Fruit fly (Drosophila melanogaster): ENCODE data around the gene CG33995.

The CG33995 gene

dm6 chr2L:4999389-5000032 is 43.6 kb upstream of the CG33995 start (continued):
- TF ChIP-seq sqz (GFP tag; optimal IDR thresholded peaks at IDR 0.05), result peak; percentile 21
- TF ChIP-seq ase (GFP tag; IDR thresholded peaks at IDR 0.05), result peak; percentile 67
- no peak for TF ChIP-seq CG10565 (GFP tag; optimal IDR thresholded peaks at IDR 0.05)
- TF ChIP-seq Mad (GFP tag; optimal IDR thresholded peaks at IDR 0.05), result peak; percentile 41
- no peak for TF ChIP-seq knrl (GFP tag; IDR thresholded peaks at IDR 0.05; ENCODE audit: partially characterized antibody)
- TF ChIP-seq YL-1 (GFP tag; optimal IDR thresholded peaks at IDR 0.05), result no peak
- peak; percentile 70 for TF ChIP-seq CG12155 (GFP tag; optimal IDR thresholded peaks at IDR 0.05)
- no peak for TF ChIP-seq lov (optimal IDR thresholded peaks at IDR 0.05)
- TF ChIP-seq lov (GFP tag; IDR thresholded peaks at IDR 0.05), result 0 out of 3 replicates have a peak, but pooled peaks have one; percentile 55
- TF ChIP-seq nerfin-2 (GFP tag; IDR thresholded peaks at IDR 0.05; ENCODE audit: partially characterized antibody), result no peak
- peak; percentile 46 for TF ChIP-seq Usf (GFP tag; optimal IDR thresholded peaks at IDR 0.05)
- TF ChIP-seq gem (tag; optimal IDR thresholded peaks at IDR 0.05), result peak; percentile 75
- peak; percentile 69 for TF ChIP-seq tap (tag; optimal IDR thresholded peaks at IDR 0.05)
- TF ChIP-seq gro (GFP tag; optimal IDR thresholded peaks at IDR 0.05), result peak; percentile 21
- TF ChIP-seq CG6654 (GFP tag; optimal IDR thresholded peaks at IDR 0.05), result peak; percentile 61
- TF ChIP-seq vnd (GFP tag; IDR thresholded peaks at IDR 0.05; ENCODE audit: partially characterized antibody), result no peak
- peak; percentile 56 for TF ChIP-seq pnt (GFP tag; optimal IDR thresholded peaks at IDR 0.05)
- TF ChIP-seq tgo (GFP tag; IDR thresholded peaks at IDR 0.05), result peak; percentile 73
- TF ChIP-seq ash1 (GFP tag; optimal IDR thresholded peaks at IDR 0.05), result no peak
- peak; percentile 30 for TF ChIP-seq Camta (GFP tag; optimal IDR thresholded peaks at IDR 0.05)
- TF ChIP-seq pzg (GFP tag; optimal IDR thresholded peaks at IDR 0.05), result no peak
- peak; percentile 87 for TF ChIP-seq lab (GFP tag; optimal IDR thresholded peaks at IDR 0.05)
- TF ChIP-seq E2f1 (GFP tag; IDR thresholded peaks at IDR 0.05), result peak; percentile 60
- TF ChIP-seq CG16863 (GFP tag; optimal IDR thresholded peaks at IDR 0.05), result peak; percentile 55
- peak; percentile 61 for TF ChIP-seq ems (GFP tag; optimal IDR thresholded peaks at IDR 0.05)
- peak; percentile 25; the same call in 1 of the 2 replicates for TF ChIP-seq al (GFP tag; IDR thresholded peaks at IDR 0.05)
- TF ChIP-seq CG10147 (GFP tag; optimal IDR thresholded peaks at IDR 0.05), result peak; percentile 41
- peak; percentile 32 for TF ChIP-seq crc (GFP tag; optimal IDR thresholded peaks at IDR 0.05)
- no peak for TF ChIP-seq abd-A (tag; optimal IDR thresholded peaks at IDR 0.05)
- peak; percentile 52 for TF ChIP-seq Side (GFP tag; optimal IDR thresholded peaks at IDR 0.05)
- peak; percentile 35 for TF ChIP-seq repo (GFP tag; optimal IDR thresholded peaks at IDR 0.05)
- no peak for TF ChIP-seq NC2β (GFP tag; optimal IDR thresholded peaks at IDR 0.05)
- peak; percentile 72 for TF ChIP-seq CG2712 (tag; optimal IDR thresholded peaks at IDR 0.05)
- TF ChIP-seq p53 (GFP tag; optimal IDR thresholded peaks at IDR 0.05), result no peak
- peak; percentile 50; the same call in 1 of the 2 replicates for TF ChIP-seq gt (GFP tag; IDR thresholded peaks at IDR 0.05)
- peak; percentile 51 for TF ChIP-seq CG8388 (GFP tag; optimal IDR thresholded peaks at IDR 0.05)
- peak; percentile 56 for TF ChIP-seq HLH3B (GFP tag; IDR thresholded peaks at IDR 0.05)
- TF ChIP-seq sima (GFP tag; optimal IDR thresholded peaks at IDR 0.05), result peak; percentile 40
- TF ChIP-seq mirr (GFP tag; optimal IDR thresholded peaks at IDR 0.05), result peak; percentile 11
- TF ChIP-seq CG11695 (GFP tag; IDR thresholded peaks at IDR 0.05), result peak; percentile 59; the same call in 2 of the 3 replicates
- TF ChIP-seq ewg (GFP tag; optimal IDR thresholded peaks at IDR 0.05), result peak; percentile 41
- TF ChIP-seq Nf-YC (tag; optimal IDR thresholded peaks at IDR 0.05), result peak; percentile 1
- TF ChIP-seq grau (tag; optimal IDR thresholded peaks at IDR 0.05), result peak; percentile 95
- TF ChIP-seq Sin3A (optimal IDR thresholded peaks at IDR 0.05), result no peak
- peak; percentile 76 for TF ChIP-seq Sox102F (GFP tag; optimal IDR thresholded peaks at IDR 0.05)
- TF ChIP-seq Hmr (GFP tag; optimal IDR thresholded peaks at IDR 0.05), result peak; percentile 55
- TF ChIP-seq sob (GFP tag; IDR thresholded peaks at IDR 0.05), result peak; percentile 71
- TF ChIP-seq ERR (GFP tag; optimal IDR thresholded peaks at IDR 0.05), result peak; percentile 12
- TF ChIP-seq CG1647 (GFP tag; optimal IDR thresholded peaks at IDR 0.05), result peak; percentile 36
- peak; percentile 57; the same call in 1 of the 3 replicates for TF ChIP-seq H15 (GFP tag; IDR thresholded peaks at IDR 0.05)
- TF ChIP-seq tx (GFP tag; optimal IDR thresholded peaks at IDR 0.05), result peak; percentile 22

Data from whole organism, embryonic.